Fruit fly (Drosophila melanogaster): ENCODE measurements around the gene colt.
A peak's percentile ranks its signal among the peaks of the same experiment; 100 is the strongest.

colt gene

dm6 chr2L:2750337-2751084 lies 19.4 kb downstream of the colt start (continued):
- peak; percentile 85 for TF ChIP-seq HmgZ (tag; optimal IDR thresholded peaks at IDR 0.05)
- no peak for TF ChIP-seq CG2129 (GFP tag; IDR thresholded peaks at IDR 0.05; ENCODE audit: partially characterized antibody)
- TF ChIP-seq mam (GFP tag; optimal IDR thresholded peaks at IDR 0.05): peak; percentile 83
- TF ChIP-seq CG12659 (GFP tag; optimal IDR thresholded peaks at IDR 0.05): peak; percentile 63
- peak; percentile 85 for TF ChIP-seq CG3281 (GFP tag; optimal IDR thresholded peaks at IDR 0.05)
- peak; percentile 9 for TF ChIP-seq pfk (GFP tag; optimal IDR thresholded peaks at IDR 0.05)
- TF ChIP-seq CG8388 (GFP tag; optimal IDR thresholded peaks at IDR 0.05): peak; percentile 48
- peak; percentile 66 for TF ChIP-seq CG30431 (GFP tag; optimal IDR thresholded peaks at IDR 0.05)
- TF ChIP-seq CG8478 (optimal IDR thresholded peaks at IDR 0.05): no peak
- peak; percentile 88 for TF ChIP-seq Fer3 (tag; optimal IDR thresholded peaks at IDR 0.05)
- no peak for TF ChIP-seq sima (GFP tag; optimal IDR thresholded peaks at IDR 0.05)
- TF ChIP-seq CG9215 (GFP tag; IDR thresholded peaks at IDR 0.05): no peak
- TF ChIP-seq CG2712 (tag; optimal IDR thresholded peaks at IDR 0.05): peak; percentile 87
- TF ChIP-seq CG3065 (GFP tag; optimal IDR thresholded peaks at IDR 0.05): peak; percentile 26
- peak; percentile 94 for TF ChIP-seq abd-A (tag; optimal IDR thresholded peaks at IDR 0.05)
- TF ChIP-seq Dbx (GFP tag; IDR thresholded peaks at IDR 0.05): no peak
- TF ChIP-seq lab (GFP tag; optimal IDR thresholded peaks at IDR 0.05): peak; percentile 95
- peak; percentile 55 for TF ChIP-seq CG3163 (GFP tag; optimal IDR thresholded peaks at IDR 0.05)
- TF ChIP-seq CG18476 (GFP tag; optimal IDR thresholded peaks at IDR 0.05): peak; percentile 48
- TF ChIP-seq Opbp (GFP tag; IDR thresholded peaks at IDR 0.05; ENCODE audit: partially characterized antibody): no peak
- TF ChIP-seq CG9817 (tag; optimal IDR thresholded peaks at IDR 0.05): peak; percentile 34
- peak; percentile 83 for TF ChIP-seq CG12071 (GFP tag; optimal IDR thresholded peaks at IDR 0.05)
- peak; percentile 89 for TF ChIP-seq CG15269 (tag; optimal IDR thresholded peaks at IDR 0.05)
- peak; percentile 81 for TF ChIP-seq CG10979 (tag; optimal IDR thresholded peaks at IDR 0.05)
- TF ChIP-seq trh (GFP tag; optimal IDR thresholded peaks at IDR 0.05): peak; percentile 16
- peak; percentile 78 for TF ChIP-seq scrt (GFP tag; optimal IDR thresholded peaks at IDR 0.05)
- no peak for TF ChIP-seq Drgx (GFP tag; IDR thresholded peaks at IDR 0.05)
- peak; percentile 79 for TF ChIP-seq D19B (GFP tag; optimal IDR thresholded peaks at IDR 0.05)
- peak; percentile 41 for TF ChIP-seq CG8359 (GFP tag; optimal IDR thresholded peaks at IDR 0.05; ENCODE audit: borderline replicate concordance)
- TF ChIP-seq Asciz (GFP tag; optimal IDR thresholded peaks at IDR 0.05): peak; percentile 67
- TF ChIP-seq CG7556 (GFP tag; optimal IDR thresholded peaks at IDR 0.05): peak; percentile 84
- TF ChIP-seq HLHmδ (GFP tag; optimal IDR thresholded peaks at IDR 0.05): no peak
- TF ChIP-seq gcm2 (GFP tag; optimal IDR thresholded peaks at IDR 0.05): peak; percentile 76
- peak; percentile 73 for TF ChIP-seq NK7.1 (GFP tag; optimal IDR thresholded peaks at IDR 0.05)
- peak; percentile 13 for TF ChIP-seq CG11723 (GFP tag; optimal IDR thresholded peaks at IDR 0.05)
- peak; percentile 86 for TF ChIP-seq Deaf1 (tag; optimal IDR thresholded peaks at IDR 0.05)
- peak; percentile 75 for TF ChIP-seq CG6272 (GFP tag; IDR thresholded peaks at IDR 0.05)
- peak; percentile 74 for TF ChIP-seq Xbp1 (GFP tag; optimal IDR thresholded peaks at IDR 0.05)
- TF ChIP-seq CG11398 (GFP tag; optimal IDR thresholded peaks at IDR 0.05): peak; percentile 50
- peak; percentile 28 for TF ChIP-seq stwl (tag; optimal IDR thresholded peaks at IDR 0.05)
- TF ChIP-seq phol (tag; optimal IDR thresholded peaks at IDR 0.05): peak; percentile 83
- TF ChIP-seq ewg (GFP tag; optimal IDR thresholded peaks at IDR 0.05): peak; percentile 54
- peak; percentile 0 for TF ChIP-seq Dp (GFP tag; optimal IDR thresholded peaks at IDR 0.05)
- peak; percentile 87 for TF ChIP-seq Antp (GFP tag; optimal IDR thresholded peaks at IDR 0.05)
- TF ChIP-seq nom (GFP tag; optimal IDR thresholded peaks at IDR 0.05): peak; percentile 2
- no peak for TF ChIP-seq so (GFP tag; IDR thresholded peaks at IDR 0.05)
- no peak for TF ChIP-seq CG16813 (GFP tag; IDR thresholded peaks at IDR 0.05; ENCODE audit: partially characterized antibody)
- TF ChIP-seq peb (GFP tag; IDR thresholded peaks at IDR 0.05): no peak
